Fruit fly (Drosophila melanogaster) ovary, adult (tissue): ENCODE data around the gene CG31668.

Experiments used
- CG17801 ChIP-seq: fragments of 200-800 bp; optimal IDR thresholded peaks from 2 replicates; lab custom pipeline; 2019; ENCODE audit warnings: missing biosample characterization, mild to moderate bottlenecking, missing genetic modification characterization, moderate library complexity; ENCODE audit not compliant: partially characterized antibody

CG31668 gene

dm6 chr2L:2206066-2206465 is at the start of gene CG31668:
CG31668 (minus strand) TSS chr2L:2206166.
- TF ChIP-seq CG17801 (GFP tag; lab: Kevin White, UChicago): no peak

- no peak for TF ChIP-seq CG17801 (GFP tag; lab: Kevin White, UChicago)
Measured at dm6 chr2L:2254950-2255349, 49.0 kb upstream of the CG31668 start, which contains the start of gene Send1. Send1 (minus strand) TSS chr2L:2255050.

- TF ChIP-seq CG17801 (GFP tag; lab: Kevin White, UChicago): no peak
Measured at dm6 chr2L:2252745-2253144, 46.8 kb upstream of the CG31668 start, which contains the start of gene CG17234. CG17234 (plus strand) TSS chr2L:2253045.

- no peak for TF ChIP-seq CG17801 (GFP tag; lab: Kevin White, UChicago)
Measured at dm6 chr2L:2252241-2252640, 46.3 kb upstream of the CG31668 start, which contains the start of gene CG17239. CG17239 (minus strand) TSS chr2L:2252341.

- no peak for TF ChIP-seq CG17801 (GFP tag; lab: Kevin White, UChicago)
Measured at dm6 chr2L:2251175-2251574, 45.2 kb upstream of the CG31668 start, which contains the start of gene Ser12. Ser12 (minus strand) TSS chr2L:2251275.

- TF ChIP-seq CG17801 (GFP tag; lab: Kevin White, UChicago): no peak
Measured at dm6 chr2L:2249578-2249977, 43.6 kb upstream of the CG31668 start.

dm6 chr2L:2242783-2243182 is 36.8 kb upstream of the CG31668 start:
- TF ChIP-seq CG17801 (GFP tag; lab: Kevin White, UChicago): no peak

dm6 chr2L:2242139-2242538 is 36.2 kb upstream of the CG31668 start, which contains the start of gene CG4267:
CG4267 (plus strand) TSS chr2L:2242378.
- TF ChIP-seq CG17801 (GFP tag; lab: Kevin White, UChicago): peak; percentile 15

dm6 chr2L:2240493-2240892 is 34.5 kb upstream of the CG31668 start, which contains the start of gene Tengl1:
Tengl1 (minus strand) TSS chr2L:2240593.
- TF ChIP-seq CG17801 (GFP tag; lab: Kevin White, UChicago): no peak

dm6 chr2L:2239284-2239683 is 33.3 kb upstream of the CG31668 start, which contains the start of gene Tengl2:
Tengl2 (minus strand) TSS chr2L:2239384.
- no peak for TF ChIP-seq CG17801 (GFP tag; lab: Kevin White, UChicago)

- no peak for TF ChIP-seq CG17801 (GFP tag; lab: Kevin White, UChicago)
Measured at dm6 chr2L:2238151-2238550, 32.2 kb upstream of the CG31668 start, which contains the start of gene Tengl3. Tengl3 (minus strand) TSS chr2L:2238251.

dm6 chr2L:2236722-2237121 is 30.8 kb upstream of the CG31668 start, which contains the start of gene Sec24CD:
Sec24CD (minus strand) TSS chr2L:2236844.
- TF ChIP-seq CG17801 (GFP tag; lab: Kevin White, UChicago): peak; percentile 77

- no peak for TF ChIP-seq CG17801 (GFP tag; lab: Kevin White, UChicago)
Measured at dm6 chr2L:2228179-2228849, 22.3 kb upstream of the CG31668 start.

- TF ChIP-seq CG17801 (GFP tag; lab: Kevin White, UChicago): peak; percentile 35
Measured at dm6 chr2L:2227316-2227715, 21.4 kb upstream of the CG31668 start.

- peak; percentile 86 for TF ChIP-seq CG17801 (GFP tag; lab: Kevin White, UChicago)
Measured at dm6 chr2L:2226259-2227121, 20.5 kb upstream of the CG31668 start, which contains the start of the genes CG15387 and sau. CG15387 (minus strand) TSS chr2L:2226294. sau (plus strand) TSS chr2L:2226342.
